Worm (Caenorhabditis elegans) whole organism, early embryonic: ENCODE measurements around the gene F22F4.5.

Experiments
- B0310.2 ChIP-seq: sonication (generic microtip); optimal IDR thresholded peaks from 2 replicates; lab custom pipeline; 2016; ENCODE audit warnings: mild to moderate bottlenecking, missing genetic modification characterization, missing compliant biosample characterization
- F13C5.2 ChIP-seq: sonication (generic microtip); optimal IDR thresholded peaks from 2 replicates; lab custom pipeline; 2017; ENCODE audit warnings: mild to moderate bottlenecking, missing genetic modification characterization, inconsistent platforms, missing compliant biosample characterization
- aly-1 ChIP-seq: sonication (generic microtip); optimal IDR thresholded peaks from 2 replicates; lab custom pipeline; 2016; ENCODE audit warnings: missing genetic modification characterization, missing compliant biosample characterization
- ama-1 ChIP-seq: fragments of 150-350 bp; optimal IDR thresholded peaks from 2 replicates; lab custom pipeline; 2014
- ceh-36 ChIP-seq: sonication (generic microtip); optimal IDR thresholded peaks from 2 replicates; lab custom pipeline; 2016; ENCODE audit warnings: missing genetic modification characterization, inconsistent platforms, missing compliant biosample characterization
- ets-7 ChIP-seq: sonication (generic microtip); optimal IDR thresholded peaks from 2 replicates; lab custom pipeline; 2016; ENCODE audit warnings: missing genotype, missing genetic modification characterization, missing compliant biosample characterization
- flt-1 ChIP-seq: fragments of 200-800 bp; sonication (Bioruptor generic); IDR thresholded peaks from 2 replicates; pipeline ENCODE4 v1.3.6; 2022; ENCODE audit warnings: missing genetic modification characterization, missing compliant biosample characterization
- hmbx-1 ChIP-seq: sonication (generic microtip); optimal IDR thresholded peaks from 2 replicates; lab custom pipeline; 2016; ENCODE audit warnings: mild to moderate bottlenecking, missing genetic modification characterization, missing compliant biosample characterization
- hmg-4 ChIP-seq: fragments of 200-800 bp; sonication (Bioruptor generic); optimal IDR thresholded peaks from 2 replicates; lab custom pipeline; 2018; ENCODE audit warnings: mild to moderate bottlenecking, missing genetic modification characterization, missing compliant biosample characterization
- pes-1 ChIP-seq: fragments of 200-800 bp; sonication (Bioruptor generic); IDR thresholded peaks from 2 replicates; pipeline ENCODE4 v1.3.6; 2022; ENCODE audit warnings: missing genetic modification reagents, missing genetic modification characterization, missing compliant biosample characterization
- tra-4 ChIP-seq: sonication (generic microtip); optimal IDR thresholded peaks from 2 replicates; lab custom pipeline; 2017; ENCODE audit warnings: missing genetic modification characterization, missing compliant biosample characterization

- TF ChIP-seq B0310.2 (tag; lab: Kevin White, UChicago) = no peak
- no peak for TF ChIP-seq aly-1 (tag; lab: Kevin White, UChicago)
- no peak for TF ChIP-seq tra-4 (tag; lab: Kevin White, UChicago)
- TF ChIP-seq flt-1 (GFP tag; lab: Robert Waterston, UW) = no peak
- TF ChIP-seq pes-1 (GFP tag; lab: Robert Waterston, UW) = no peak
- no peak for TF ChIP-seq ets-7
- TF ChIP-seq ama-1 (lab: Kevin White, UChicago) = no peak
- TF ChIP-seq ceh-36 (tag; lab: Kevin White, UChicago) = no peak
- TF ChIP-seq hmbx-1 (tag; lab: Kevin White, UChicago) = no peak
- no peak for TF ChIP-seq hmg-4 (GFP tag; lab: Kevin White, UChicago)
- TF ChIP-seq F13C5.2 (tag; lab: Kevin White, UChicago) = no peak
Measured at ce11 chrX:5982799-5983198, 9.9 kb downstream of the F22F4.5 start.
